Worm (Caenorhabditis elegans) whole organism, young adult: Measurements from ENCODE around the gene gcy-29.

Source experiments
- B0019.2 ChIP-seq: fragments of 200-800 bp; sonication (Bioruptor generic); conservative IDR thresholded peaks from 2 replicates; pipeline ENCODE4 v1.3.6; 2022; ENCODE audit warnings: missing genetic modification reagents, missing genetic modification characterization, missing compliant biosample characterization
- B0261.1 ChIP-seq: sonication (generic microtip); optimal IDR thresholded peaks from 2 replicates; lab custom pipeline; 2016; ENCODE audit warnings: mild to moderate bottlenecking, missing genetic modification characterization, moderate library complexity, missing compliant biosample characterization
- B0336.3 ChIP-seq: fragments of 200-800 bp; sonication (Bioruptor generic); IDR thresholded peaks from 2 replicates; pipeline ENCODE4 v1.3.6; 2022; ENCODE audit warnings: missing genetic modification characterization, missing compliant biosample characterization
- C17E4.6 ChIP-seq: fragments of 200-800 bp; sonication (Bioruptor generic); IDR thresholded peaks from 2 replicates; pipeline ENCODE4 v1.3.6; 2022; ENCODE audit warnings: missing genetic modification reagents, missing genetic modification characterization, missing compliant biosample characterization
- D2030.7 ChIP-seq: fragments of 200-800 bp; sonication (Bioruptor generic); IDR thresholded peaks from 2 replicates; pipeline ENCODE4 v1.3.6; 2022; ENCODE audit warnings: missing genetic modification reagents, missing genetic modification characterization, missing compliant biosample characterization
- F22D6.2 ChIP-seq: sonication (generic microtip); optimal IDR thresholded peaks from 2 replicates; lab custom pipeline; 2016; ENCODE audit warnings: mild to moderate bottlenecking, missing genetic modification characterization, missing compliant biosample characterization
- F33H1.4 ChIP-seq: fragments of 200-800 bp; sonication (Bioruptor generic); IDR thresholded peaks from 2 replicates; pipeline ENCODE4 v1.3.6; 2022; ENCODE audit warnings: missing genetic modification reagents, missing genetic modification characterization, missing compliant biosample characterization
- F37B4.10 ChIP-seq: fragments of 200-800 bp; sonication (Bioruptor generic); IDR thresholded peaks from 2 replicates; pipeline ENCODE4 v1.3.6; 2022; ENCODE audit warnings: missing genetic modification characterization, missing compliant biosample characterization
- F39B2.1 ChIP-seq: fragments of 200-800 bp; sonication (Bioruptor generic); IDR thresholded peaks from 2 replicates; pipeline ENCODE4 v1.3.6; 2022; ENCODE audit warnings: missing genetic modification reagents, missing genetic modification characterization, missing compliant biosample characterization
- F49E8.2 ChIP-seq: sonication (generic microtip); optimal IDR thresholded peaks from 3 replicates; lab custom pipeline; 2017; ENCODE audit warnings: missing genetic modification characterization, mild to moderate bottlenecking, missing compliant biosample characterization, antibody characterized with exemption, moderate library complexity; ENCODE audit not compliant: insufficient read depth
- K12H6.12 ChIP-seq: fragments of 200-800 bp; sonication (Bioruptor generic); optimal IDR thresholded peaks from 2 replicates; lab custom pipeline; 2018; ENCODE audit warnings: mild to moderate bottlenecking, missing genetic modification characterization, missing compliant biosample characterization
- Y95B8A.8 ChIP-seq: fragments of 200-800 bp; sonication (Bioruptor generic); IDR thresholded peaks from 2 replicates; pipeline ENCODE4 v1.3.6; 2022; ENCODE audit warnings: missing genetic modification reagents, missing genetic modification characterization, missing compliant biosample characterization
- akir-1 ChIP-seq: fragments of 200-800 bp; sonication (Bioruptor generic); optimal IDR thresholded peaks from 2 replicates; lab custom pipeline; 2018; ENCODE audit warnings: mild to moderate bottlenecking, missing genetic modification characterization, moderate library complexity, missing compliant biosample characterization
- aptf-3 ChIP-seq: fragments of 200-800 bp; sonication (Bioruptor generic); IDR thresholded peaks from 2 replicates; pipeline ENCODE4 v1.3.6; 2022; ENCODE audit warnings: missing genetic modification characterization, missing compliant biosample characterization
- attf-5 ChIP-seq: fragments of 200-800 bp; sonication (Bioruptor generic); optimal IDR thresholded peaks from 2 replicates; lab custom pipeline; 2018; ENCODE audit warnings: mild to moderate bottlenecking, missing genetic modification characterization, missing compliant biosample characterization
- bed-1 ChIP-seq: fragments of 200-800 bp; sonication (Bioruptor generic); IDR thresholded peaks from 2 replicates; pipeline ENCODE4 v1.3.6; 2022; ENCODE audit warnings: missing genetic modification reagents, missing genetic modification characterization, missing compliant biosample characterization
- ccch-3 ChIP-seq: fragments of 200-800 bp; sonication (Bioruptor generic); optimal IDR thresholded peaks from 2 replicates; lab custom pipeline; 2018; ENCODE audit warnings: mild to moderate bottlenecking, missing genetic modification characterization, missing compliant biosample characterization
- ceh-100 ChIP-seq: fragments of 200-800 bp; sonication (Bioruptor generic); IDR thresholded peaks from 2 replicates; pipeline ENCODE4 v1.3.6; 2022; ENCODE audit warnings: missing genetic modification reagents, missing genetic modification characterization, missing compliant biosample characterization
- ceh-40 ChIP-seq: fragments of 200-800 bp; sonication (Bioruptor generic); IDR thresholded peaks from 2 replicates; pipeline ENCODE4 v1.3.6; 2022; ENCODE audit warnings: missing genetic modification characterization, missing compliant biosample characterization
- ceh-58 ChIP-seq: fragments of 200-800 bp; sonication (Bioruptor generic); IDR thresholded peaks from 2 replicates; pipeline ENCODE4 v1.3.6; 2022; ENCODE audit warnings: missing genetic modification characterization, missing compliant biosample characterization
- ceh-91 ChIP-seq: fragments of 200-800 bp; sonication (Bioruptor generic); IDR thresholded peaks from 2 replicates; pipeline ENCODE4 v1.3.6; 2022; ENCODE audit warnings: missing genetic modification reagents, missing genetic modification characterization, missing compliant biosample characterization
- chd-7 ChIP-seq: sonication (generic microtip); optimal IDR thresholded peaks from 2 replicates; lab custom pipeline; 2016; ENCODE audit warnings: mild to moderate bottlenecking, missing genetic modification characterization, moderate library complexity, missing compliant biosample characterization
- die-1 ChIP-seq: sonication (generic microtip); optimal IDR thresholded peaks from 2 replicates; lab custom pipeline; 2016; ENCODE audit warnings: missing genotype, mild to moderate bottlenecking, missing genetic modification characterization, missing compliant biosample characterization
- dox-1 ChIP-seq: fragments of 200-800 bp; sonication (Bioruptor generic); IDR thresholded peaks from 2 replicates; pipeline ENCODE4 v1.3.6; 2022; ENCODE audit warnings: missing genetic modification reagents, missing genetic modification characterization, missing compliant biosample characterization
- egrh-3 ChIP-seq: fragments of 200-800 bp; sonication (Bioruptor generic); IDR thresholded peaks from 2 replicates; pipeline ENCODE4 v1.3.6; 2022; ENCODE audit warnings: missing genetic modification reagents, missing genetic modification characterization, missing compliant biosample characterization
- ekl-4 ChIP-seq: fragments of 200-800 bp; sonication (Bioruptor generic); IDR thresholded peaks from 2 replicates; pipeline ENCODE4 v1.3.6; 2022; ENCODE audit warnings: missing genetic modification reagents, missing genetic modification characterization, missing compliant biosample characterization
- hmg-1.2 ChIP-seq: fragments of 200-800 bp; sonication (Bioruptor generic); IDR thresholded peaks from 2 replicates; pipeline ENCODE4 v1.3.6; 2022; ENCODE audit warnings: missing genetic modification reagents, missing genetic modification characterization, missing compliant biosample characterization
- hsf-1 ChIP-seq: fragments of 200-800 bp; sonication (Bioruptor generic); IDR thresholded peaks from 2 replicates; pipeline ENCODE4 v1.3.6; 2022; ENCODE audit warnings: missing genetic modification reagents, missing genetic modification characterization, missing compliant biosample characterization
- let-526 ChIP-seq: fragments of 200-800 bp; sonication (Bioruptor generic); IDR thresholded peaks from 2 replicates; pipeline ENCODE4 v1.3.6; 2022; ENCODE audit warnings: missing genetic modification reagents, missing genetic modification characterization, missing compliant biosample characterization
- lin-26 ChIP-seq: fragments of 200-800 bp; sonication (Bioruptor generic); IDR thresholded peaks from 2 replicates; pipeline ENCODE4 v1.3.6; 2022; ENCODE audit warnings: missing genetic modification reagents, missing genetic modification characterization, missing compliant biosample characterization
- lin-54 ChIP-seq: fragments of 200-800 bp; sonication (Bioruptor generic); optimal IDR thresholded peaks from 2 replicates; lab custom pipeline; 2018; ENCODE audit warnings: mild to moderate bottlenecking, missing genetic modification characterization, missing compliant biosample characterization
- lsl-1 ChIP-seq: fragments of 200-800 bp; sonication (Bioruptor generic); optimal IDR thresholded peaks from 2 replicates; lab custom pipeline; 2018; ENCODE audit warnings: mild to moderate bottlenecking, missing genetic modification characterization, moderate library complexity, missing compliant biosample characterization
- madf-6 ChIP-seq: fragments of 200-800 bp; sonication (Bioruptor generic); IDR thresholded peaks from 2 replicates; pipeline ENCODE4 v1.3.6; 2022; ENCODE audit warnings: missing genetic modification reagents, missing genetic modification characterization, missing compliant biosample characterization
- madf-8 ChIP-seq: fragments of 200-800 bp; sonication (Bioruptor generic); conservative IDR thresholded peaks from 2 replicates; pipeline ENCODE4 v1.3.6; 2022; ENCODE audit warnings: missing genetic modification reagents, missing genetic modification characterization, missing compliant biosample characterization
- mcd-1 ChIP-seq: fragments of 200-800 bp; sonication (Bioruptor generic); IDR thresholded peaks from 2 replicates; pipeline ENCODE4 v1.3.6; 2022; ENCODE audit warnings: missing genetic modification reagents, missing genetic modification characterization, missing compliant biosample characterization
- mel-28 ChIP-seq: sonication (generic microtip); optimal IDR thresholded peaks from 2 replicates; lab custom pipeline; 2016; ENCODE audit warnings: borderline replicate concordance, mild to moderate bottlenecking, missing genetic modification characterization, missing compliant biosample characterization
- nfya-2 ChIP-seq: fragments of 200-800 bp; sonication (Bioruptor generic); IDR thresholded peaks from 2 replicates; pipeline ENCODE4 v1.3.6; 2022; ENCODE audit warnings: missing genetic modification reagents, missing genetic modification characterization, missing compliant biosample characterization
- nhr-80 ChIP-seq: sonication (generic microtip); optimal IDR thresholded peaks from 2 replicates; lab custom pipeline; 2016; ENCODE audit warnings: missing genetic modification characterization, missing compliant biosample characterization
- repo-1 ChIP-seq: sonication (generic microtip); optimal IDR thresholded peaks from 2 replicates; lab custom pipeline; 2017; ENCODE audit warnings: mild to moderate bottlenecking, missing genetic modification characterization, missing compliant biosample characterization
- tbp1 ChIP-seq: fragments of 200-800 bp; sonication (Bioruptor generic); optimal IDR thresholded peaks from 2 replicates; lab custom pipeline; 2018; ENCODE audit warnings: mild to moderate bottlenecking, missing genetic modification characterization, missing compliant biosample characterization
- tlf-1 ChIP-seq: fragments of 200-800 bp; sonication (Bioruptor generic); optimal IDR thresholded peaks from 2 replicates; lab custom pipeline; 2018; ENCODE audit warnings: mild to moderate bottlenecking, missing genetic modification characterization, missing compliant biosample characterization
- unc-130 ChIP-seq: sonication (generic microtip); optimal IDR thresholded peaks from 2 replicates; lab custom pipeline; 2016; ENCODE audit warnings: missing genetic modification reagents, missing genetic modification characterization, missing compliant biosample characterization
- xnd-1 ChIP-seq: sonication (generic microtip); optimal IDR thresholded peaks from 2 replicates; lab custom pipeline; 2016; ENCODE audit warnings: missing genotype, missing genetic modification reagents, missing genetic modification characterization, missing compliant biosample characterization
- ztf-18 ChIP-seq: sonication (generic microtip); optimal IDR thresholded peaks from 2 replicates; lab custom pipeline; 2016; ENCODE audit warnings: missing genotype, mild to moderate bottlenecking, missing genetic modification characterization, missing compliant biosample characterization
- ztf-22 ChIP-seq: fragments of 200-800 bp; sonication (Bioruptor generic); optimal IDR thresholded peaks from 2 replicates; lab custom pipeline; 2018; ENCODE audit warnings: mild to moderate bottlenecking, missing genetic modification characterization, moderate library complexity, missing compliant biosample characterization
- ztf-28 ChIP-seq: fragments of 200-800 bp; sonication (Bioruptor generic); IDR thresholded peaks from 2 replicates; pipeline ENCODE4 v1.3.6; 2022; ENCODE audit warnings: missing genetic modification reagents, missing genetic modification characterization, missing compliant biosample characterization

Gene gcy-29

ce11 chrII:14563766-14564370, 15.3 kb upstream of the gcy-29 start:
- TF ChIP-seq ceh-91 = peak; percentile 40; the same call in 1 of the 2 replicates
- TF ChIP-seq mcd-1 = 0 out of 2 replicates have a peak, but pooled peaks have one; percentile 35
- TF ChIP-seq lsl-1 = peak; percentile 78
- peak; percentile 70 for TF ChIP-seq madf-6
- TF ChIP-seq xnd-1 = peak; percentile 79
- TF ChIP-seq madf-8 (GFP tag; lab: Robert Waterston, UW) = peak; percentile 80
- 0 out of 2 replicates have a peak, but pooled peaks have one; percentile 36 for TF ChIP-seq ztf-28 (GFP tag; lab: Robert Waterston, UW)
- TF ChIP-seq egrh-3 = peak; percentile 53; the same call in 1 of the 2 replicates
- peak; percentile 43; the same call in 1 of the 2 replicates for TF ChIP-seq D2030.7 (GFP tag; lab: Robert Waterston, UW)
- TF ChIP-seq F33H1.4 = peak; percentile 38; the same call in 1 of the 2 replicates
- peak; percentile 70 for TF ChIP-seq dox-1 (GFP tag; lab: Robert Waterston, UW)
- peak; percentile 97 for TF ChIP-seq hmg-1.2

ce11 chrII:14561549-14562115, 13.0 kb upstream of the gcy-29 start, which contains the start of gene mog-4:
mog-4 (minus strand) TSS chrII:14561599.
- TF ChIP-seq ceh-40 (peak; percentile 95), F39B2.1 (GFP tag; lab: Robert Waterston, UW) (peak; percentile 95), ekl-4 (GFP tag; lab: Robert Waterston, UW) (peak; percentile 99), F22D6.2 (tag; lab: Kevin White, UChicago) (peak; percentile 89), ceh-91 (peak; percentile 100), let-526 (peak; percentile 100), unc-130 (GFP tag; lab: Kevin White, UChicago) (peak; percentile 97), tbp1 (GFP tag; lab: Kevin White, UChicago) (peak; percentile 76), nhr-80 (peak; percentile 80), C17E4.6 (GFP tag; lab: Robert Waterston, UW) (peak; percentile 100), ztf-18 (tag; lab: Kevin White, UChicago) (peak; percentile 82), ceh-100 (GFP tag; lab: Robert Waterston, UW) (peak; percentile 96), Y95B8A.8 (peak; percentile 99), ccch-3 (peak; percentile 97), hsf-1 (GFP tag; lab: Robert Waterston, UW) (peak; percentile 93), ztf-22 (GFP tag; lab: Kevin White, UChicago) (peak; percentile 80), attf-5 (peak; percentile 99), mel-28 (tag; lab: Kevin White, UChicago) (peak; percentile 76), akir-1 (GFP tag; lab: Kevin White, UChicago) (peak; percentile 89), B0261.1 (peak; percentile 35), F49E8.2 (tag; lab: Kevin White, UChicago) (peak; percentile 51), bed-1 (GFP tag; lab: Robert Waterston, UW) (peak; percentile 98), repo-1 (tag; lab: Kevin White, UChicago) (peak; percentile 84), mcd-1 (peak; percentile 99), nfya-2 (GFP tag; lab: Robert Waterston, UW) (peak; percentile 89), ceh-58 (GFP tag; lab: Robert Waterston, UW) (0 out of 2 replicates have a peak, but pooled peaks have one; percentile 15), madf-6 (peak; percentile 99), tlf-1 (GFP tag; lab: Kevin White, UChicago) (peak; percentile 98), K12H6.12 (tag; lab: Kevin White, UChicago) (peak; percentile 97), die-1 (peak; percentile 45), B0019.2 (GFP tag; lab: Robert Waterston, UW) (peak; percentile 100), lin-26 (peak; percentile 98), B0336.3 (peak; percentile 92), F33H1.4 (peak; percentile 97), chd-7 (tag; lab: Kevin White, UChicago) (peak; percentile 84), lin-54 (GFP tag; lab: Kevin White, UChicago) (peak; percentile 97), F37B4.10 (peak; percentile 96), aptf-3 (GFP tag; lab: Robert Waterston, UW) (peak; percentile 95)
